Worm (Caenorhabditis elegans) whole organism, late embryonic: ENCODE measurements around the gene his-5.

Experiments
- C08G9.2 ChIP-seq: sonication (generic microtip); optimal IDR thresholded peaks from 2 replicates; lab custom pipeline; 2016; ENCODE audit warnings: mild to moderate bottlenecking, missing genetic modification characterization, moderate library complexity, missing compliant biosample characterization
- K02D7.2 ChIP-seq: sonication (generic microtip); optimal IDR thresholded peaks from 2 replicates; lab custom pipeline; 2017; ENCODE audit warnings: mild to moderate bottlenecking, missing genetic modification characterization, missing compliant biosample characterization
- T23F11.4 ChIP-seq: fragments of 200-800 bp; sonication (Bioruptor generic); optimal IDR thresholded peaks from 2 replicates; lab custom pipeline; 2018; ENCODE audit warnings: mild to moderate bottlenecking, missing genetic modification characterization, missing compliant biosample characterization
- ahr-1 ChIP-seq: sonication (generic microtip); optimal IDR thresholded peaks from 2 replicates; lab custom pipeline; 2016; ENCODE audit warnings: missing genetic modification characterization, missing compliant biosample characterization
- ama-1 ChIP-seq: fragments of 150-350 bp; optimal IDR thresholded peaks from 2 replicates; lab custom pipeline; 2014
- ceh-18 ChIP-seq: sonication (generic microtip); optimal IDR thresholded peaks from 2 replicates; lab custom pipeline; 2016; ENCODE audit warnings: missing genetic modification characterization, missing compliant biosample characterization
- ceh-2 ChIP-seq: sonication (generic microtip); optimal IDR thresholded peaks from 2 replicates; lab custom pipeline; 2016; ENCODE audit warnings: missing genotype, missing genetic modification characterization, missing compliant biosample characterization
- ceh-30 ChIP-seq: fragments of 150-350 bp; optimal IDR thresholded peaks from 2 replicates; lab custom pipeline; 2014; ENCODE audit warnings: missing biosample characterization, missing genetic modification characterization
- ceh-6 ChIP-seq: fragments of 200-800 bp; sonication (Bioruptor generic); optimal IDR thresholded peaks from 2 replicates; lab custom pipeline; 2018; ENCODE audit warnings: mild to moderate bottlenecking, missing genetic modification characterization, missing compliant biosample characterization
- ceh-9 ChIP-seq: sonication (generic microtip); optimal IDR thresholded peaks from 2 replicates; lab custom pipeline; 2016; ENCODE audit warnings: mild to moderate bottlenecking, missing genetic modification characterization, inconsistent platforms, missing compliant biosample characterization
- che-1 ChIP-seq: sonication (generic microtip); optimal IDR thresholded peaks from 2 replicates; lab custom pipeline; 2016; ENCODE audit warnings: mild to moderate bottlenecking, missing genetic modification characterization, missing compliant biosample characterization
- dmd-4 ChIP-seq: sonication (generic microtip); optimal IDR thresholded peaks from 2 replicates; lab custom pipeline; 2016; ENCODE audit warnings: borderline replicate concordance, missing genetic modification characterization, missing compliant biosample characterization
- elt-2 ChIP-seq: sonication (generic microtip); optimal IDR thresholded peaks from 2 replicates; lab custom pipeline; 2016; ENCODE audit warnings: missing genetic modification reagents, missing genetic modification characterization, missing compliant biosample characterization
- elt-4 ChIP-seq: sonication (generic microtip); optimal IDR thresholded peaks from 2 replicates; lab custom pipeline; 2016; ENCODE audit warnings: missing genetic modification characterization, missing compliant biosample characterization
- ets-4 ChIP-seq: sonication (generic microtip); optimal IDR thresholded peaks from 2 replicates; lab custom pipeline; 2016; ENCODE audit warnings: missing genetic modification characterization, missing compliant biosample characterization
- fax-1 ChIP-seq: sonication (generic microtip); optimal IDR thresholded peaks from 2 replicates; lab custom pipeline; 2016; ENCODE audit warnings: missing genotype, missing genetic modification characterization, missing compliant biosample characterization
- hlh-13 ChIP-seq: fragments of 200-800 bp; sonication (Bioruptor generic); optimal IDR thresholded peaks from 2 replicates; lab custom pipeline; 2018; ENCODE audit warnings: mild to moderate bottlenecking, missing genetic modification characterization, missing compliant biosample characterization
- hlh-15 ChIP-seq: sonication (generic microtip); optimal IDR thresholded peaks from 2 replicates; lab custom pipeline; 2016; ENCODE audit warnings: missing genetic modification characterization, missing compliant biosample characterization
- lin-11 ChIP-seq: fragments of 200-800 bp; sonication (Bioruptor generic); optimal IDR thresholded peaks from 2 replicates; lab custom pipeline; 2018; ENCODE audit warnings: mild to moderate bottlenecking, missing genetic modification characterization, missing compliant biosample characterization
- mec-3 ChIP-seq: sonication (generic microtip); optimal IDR thresholded peaks from 2 replicates; lab custom pipeline; 2016; ENCODE audit warnings: borderline replicate concordance, missing genetic modification characterization, missing compliant biosample characterization
- nhr-11 ChIP-seq: fragments of 150-350 bp; optimal IDR thresholded peaks from 2 replicates; lab custom pipeline; 2014; ENCODE audit warnings: missing biosample characterization, missing genetic modification characterization
- npax-4 ChIP-seq: sonication (generic microtip); optimal IDR thresholded peaks from 2 replicates; lab custom pipeline; 2016; ENCODE audit warnings: missing genetic modification characterization, missing compliant biosample characterization
- odd-2 ChIP-seq: sonication (generic microtip); optimal IDR thresholded peaks from 2 replicates; lab custom pipeline; 2017; ENCODE audit warnings: antibody characterized with exemption, mild to moderate bottlenecking, missing genetic modification characterization, missing compliant biosample characterization
- pag-3 ChIP-seq: sonication (generic microtip); optimal IDR thresholded peaks from 2 replicates; lab custom pipeline; 2016; ENCODE audit warnings: missing compliant biosample characterization, missing genetic modification characterization, borderline replicate concordance
- pat-9 ChIP-seq: fragments of 200-800 bp; sonication (Bioruptor generic); optimal IDR thresholded peaks from 2 replicates; lab custom pipeline; 2018; ENCODE audit warnings: mild to moderate bottlenecking, missing genetic modification characterization, moderate library complexity, missing compliant biosample characterization
- pha-2 ChIP-seq: sonication (generic microtip); optimal IDR thresholded peaks from 2 replicates; lab custom pipeline; 2017; ENCODE audit warnings: mild to moderate bottlenecking, missing genetic modification characterization, missing compliant biosample characterization
- pqm-1 ChIP-seq: sonication (generic microtip); optimal IDR thresholded peaks from 2 replicates; lab custom pipeline; 2016; ENCODE audit warnings: missing genetic modification characterization, missing compliant biosample characterization
- pros-1 ChIP-seq: fragments of 150-350 bp; optimal IDR thresholded peaks from 2 replicates; lab custom pipeline; 2014; ENCODE audit warnings: missing biosample characterization, missing genetic modification reagents, missing genetic modification characterization
- rnt-1 ChIP-seq: sonication (generic microtip); optimal IDR thresholded peaks from 2 replicates; lab custom pipeline; 2016; ENCODE audit warnings: missing genetic modification characterization, missing compliant biosample characterization
- sdc-2 ChIP-seq: sonication (generic microtip); optimal IDR thresholded peaks from 2 replicates; lab custom pipeline; 2016; ENCODE audit warnings: missing genotype, missing genetic modification characterization, missing compliant biosample characterization
- syd-9 ChIP-seq: sonication (generic microtip); optimal IDR thresholded peaks from 2 replicates; lab custom pipeline; 2016; ENCODE audit warnings: mild to moderate bottlenecking, missing genetic modification characterization, moderate library complexity, missing compliant biosample characterization
- tbx-2 ChIP-seq: sonication (generic microtip); optimal IDR thresholded peaks from 2 replicates; lab custom pipeline; 2016; ENCODE audit warnings: missing genetic modification characterization, missing compliant biosample characterization
- tbx-7 ChIP-seq: sonication (generic microtip); optimal IDR thresholded peaks from 2 replicates; lab custom pipeline; 2016; ENCODE audit warnings: missing genotype, missing genetic modification characterization, missing compliant biosample characterization
- ttx-3 ChIP-seq: sonication (generic microtip); optimal IDR thresholded peaks from 2 replicates; lab custom pipeline; 2016; ENCODE audit warnings: missing genetic modification reagents, missing genetic modification characterization, missing compliant biosample characterization
- unc-42 ChIP-seq: sonication (generic microtip); optimal IDR thresholded peaks from 2 replicates; lab custom pipeline; 2016; ENCODE audit warnings: missing genotype, missing genetic modification characterization, missing compliant biosample characterization
- unc-86 ChIP-seq: sonication (generic microtip); optimal IDR thresholded peaks from 2 replicates; lab custom pipeline; 2016; ENCODE audit warnings: missing genetic modification characterization, missing compliant biosample characterization
- zip-5 ChIP-seq: sonication (generic microtip); optimal IDR thresholded peaks from 2 replicates; lab custom pipeline; 2016; ENCODE audit warnings: missing genetic modification characterization, missing compliant biosample characterization
- ztf-16 ChIP-seq: sonication (generic microtip); optimal IDR thresholded peaks from 2 replicates; lab custom pipeline; 2017; ENCODE audit warnings: missing genetic modification characterization, missing compliant biosample characterization

The his-5 gene

ce11 chrV:8545531-8546224 lies 10.7 kb downstream of the his-5 start, which contains the start of the genes slc-17.8 and asns-1:
Gene slc-17.8 (minus strand): TSS chrV:8545581.
Gene asns-1 (plus strand): TSS chrV:8546174.
- TF ChIP-seq zip-5 (tag; lab: Kevin White, UChicago) (no peak), mec-3 (tag; lab: Kevin White, UChicago) (no peak), tbx-2 (tag; lab: Kevin White, UChicago) (no peak), elt-4 (peak; percentile 1), ceh-18 (tag; lab: Kevin White, UChicago) (no peak), syd-9 (tag; lab: Kevin White, UChicago) (no peak), ceh-9 (tag; lab: Kevin White, UChicago) (no peak), pat-9 (no peak)

ce11 chrV:8548989-8549388 lies 14.0 kb downstream of the his-5 start, which contains the start of gene stdh-4:
Gene stdh-4 (plus strand): TSS chrV:8549289.
- TF ChIP-seq ahr-1: no peak
- TF ChIP-seq mec-3 (tag; lab: Kevin White, UChicago): no peak
- TF ChIP-seq tbx-7 (tag; lab: Kevin White, UChicago): no peak
- TF ChIP-seq hlh-15 (tag; lab: Kevin White, UChicago): no peak
- no peak for TF ChIP-seq ztf-16 (tag; lab: Kevin White, UChicago)
- no peak for TF ChIP-seq ceh-30 (tag; lab: Kevin White, UChicago)
- no peak for TF ChIP-seq dmd-4
- no peak for TF ChIP-seq fax-1 (tag; lab: Kevin White, UChicago)
- no peak for TF ChIP-seq nhr-11 (tag; lab: Kevin White, UChicago)
- no peak for TF ChIP-seq ceh-6 (GFP tag; lab: Kevin White, UChicago)
- TF ChIP-seq C08G9.2 (tag; lab: Kevin White, UChicago): no peak
- TF ChIP-seq syd-9 (tag; lab: Kevin White, UChicago): no peak
- TF ChIP-seq pag-3: no peak
- no peak for TF ChIP-seq lin-11 (tag; lab: Kevin White, UChicago)
- no peak for TF ChIP-seq pros-1 (tag; lab: Kevin White, UChicago)
- TF ChIP-seq unc-86 (tag; lab: Kevin White, UChicago): no peak
- TF ChIP-seq T23F11.4: no peak

- no peak for TF ChIP-seq ttx-3
- TF ChIP-seq che-1 (tag; lab: Kevin White, UChicago): no peak
- TF ChIP-seq K02D7.2 (tag; lab: Kevin White, UChicago): no peak
- no peak for TF ChIP-seq hlh-13 (GFP tag; lab: Kevin White, UChicago)
- TF ChIP-seq ceh-2 (tag; lab: Kevin White, UChicago): no peak
- no peak for TF ChIP-seq npax-4 (tag; lab: Kevin White, UChicago)
- TF ChIP-seq ceh-9 (tag; lab: Kevin White, UChicago): no peak
- TF ChIP-seq sdc-2 (tag; lab: Kevin White, UChicago): no peak
These were observed 17.4 kb downstream of the his-5 start, which contains the start of gene acr-15 for ce11 chrV:8552460-8552859. Gene acr-15 (plus strand): TSS chrV:8552695.

ce11 chrV:8555955-8556354 lies 20.9 kb downstream of the his-5 start:
- peak; percentile 24 for TF ChIP-seq unc-42 (tag; lab: Kevin White, UChicago)
- TF ChIP-seq hlh-15 (tag; lab: Kevin White, UChicago): no peak

ce11 chrV:8560916-8561315 lies 25.9 kb downstream of the his-5 start, which contains the start of gene acr-16:
Gene acr-16 (plus strand): TSS chrV:8561216.
- TF ChIP-seq elt-4: no peak
- no peak for TF ChIP-seq ceh-6 (GFP tag; lab: Kevin White, UChicago)
- no peak for TF ChIP-seq ztf-16 (tag; lab: Kevin White, UChicago)
- TF ChIP-seq pha-2 (tag; lab: Kevin White, UChicago): no peak
- TF ChIP-seq lin-11 (tag; lab: Kevin White, UChicago): no peak
- TF ChIP-seq ama-1: no peak
- TF ChIP-seq K02D7.2 (tag; lab: Kevin White, UChicago): no peak
- TF ChIP-seq rnt-1: no peak
- TF ChIP-seq elt-2 (tag; lab: Kevin White, UChicago): no peak
- no peak for TF ChIP-seq pag-3
- TF ChIP-seq ceh-2 (tag; lab: Kevin White, UChicago): no peak
- TF ChIP-seq ceh-18 (tag; lab: Kevin White, UChicago): no peak
- no peak for TF ChIP-seq pqm-1 (tag; lab: Kevin White, UChicago)
- TF ChIP-seq unc-86 (tag; lab: Kevin White, UChicago): no peak
- no peak for TF ChIP-seq ets-4 (tag; lab: Kevin White, UChicago)
- no peak for TF ChIP-seq odd-2 (tag; lab: Kevin White, UChicago)
